Fruit fly (Drosophila melanogaster): ENCODE results near the gene CG12659.

dm6 chrX:8588607-8589171 lies 2.8 kb downstream of the CG12659 start, which contains the start of gene CG12081:
- TF ChIP-seq Abd-B (GFP tag; optimal IDR thresholded peaks at IDR 0.05) (no peak), lola (GFP tag; optimal IDR thresholded peaks at IDR 0.05) (no peak), Rel (GFP tag; optimal IDR thresholded peaks at IDR 0.05) (no peak), Rel (tag; optimal IDR thresholded peaks at IDR 0.05) (peak; percentile 35), Dfd (GFP tag; optimal IDR thresholded peaks at IDR 0.05) (no peak), psq (GFP tag; optimal IDR thresholded peaks at IDR 0.05) (no peak), Myc (optimal IDR thresholded peaks at IDR 0.05) (no peak), fru (GFP tag; optimal IDR thresholded peaks at IDR 0.05) (peak; percentile 2), pan (optimal IDR thresholded peaks at IDR 0.05) (no peak), N (GFP tag; optimal IDR thresholded peaks at IDR 0.05) (peak; percentile 80), tai (GFP tag; optimal IDR thresholded peaks at IDR 0.05) (no peak), h (GFP tag; optimal IDR thresholded peaks at IDR 0.05) (peak; percentile 23), usp (GFP tag; optimal IDR thresholded peaks at IDR 0.05) (no peak)
